Worm (Caenorhabditis elegans): ENCODE results near the gene scyl-1.

DNA sequence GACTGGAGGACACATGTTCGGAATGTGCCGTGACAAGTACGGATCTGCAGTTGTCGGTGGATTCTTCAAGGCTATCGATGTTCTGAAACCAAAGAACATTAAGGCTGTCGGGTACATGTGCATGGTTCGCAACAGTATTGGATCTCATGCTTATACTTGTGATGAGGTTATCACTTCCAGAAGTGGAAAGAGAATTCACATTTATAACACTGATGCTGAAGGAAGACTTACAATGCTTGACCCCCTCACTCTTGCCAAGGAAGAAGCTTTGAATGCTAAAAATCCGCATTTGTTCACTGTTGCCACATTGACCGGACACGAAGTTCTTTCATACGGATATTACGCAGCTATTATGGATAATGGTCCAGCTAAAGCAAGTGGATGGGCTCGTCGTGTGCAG is 3.5 kb upstream of the scyl-1 start:
- TF ChIP-seq lin-15B (tag; optimal IDR thresholded peaks at IDR 0.05) (no peak), egl-43 (GFP tag; IDR thresholded peaks at IDR 0.05) (no peak), dmd-9 (GFP tag; IDR thresholded peaks at IDR 0.05) (0 out of 2 replicates have a peak, but pooled peaks have one; percentile 12), ztf-11 (tag; optimal IDR thresholded peaks at IDR 0.05) (no peak), F49E8.2 (tag; optimal IDR thresholded peaks at IDR 0.05; ENCODE audit: borderline replicate concordance) (no peak), aly-2 (tag; optimal IDR thresholded peaks at IDR 0.05) (no peak), nhr-77 (tag; optimal IDR thresholded peaks at IDR 0.05) (no peak), unc-130 (GFP tag; optimal IDR thresholded peaks at IDR 0.05) (no peak), lin-13 (GFP tag; optimal IDR thresholded peaks at IDR 0.05) (no peak), ceh-28 (tag; optimal IDR thresholded peaks at IDR 0.05) (no peak), mdl-1 (tag; optimal IDR thresholded peaks at IDR 0.05) (no peak)

All from whole organism, L4 larva.